Fruit fly (Drosophila melanogaster) whole organism, embryonic: ENCODE data around the gene beat-IIa.

Experiments
- Ada2b ChIP-seq: fragments of 200-800 bp; sonication (Bioruptor generic); IDR thresholded peaks from 2 replicates; pipeline ENCODE4 v1.3.6; 2022; ENCODE audit warnings: missing biosample characterization, missing genetic modification characterization
- CG11085 ChIP-seq: fragments of 200-800 bp; sonication (Bioruptor generic); IDR thresholded peaks from 2 replicates; pipeline ENCODE4 v1.3.6; 2022; ENCODE audit warnings: missing biosample characterization, missing genetic modification characterization
- CG11456 ChIP-seq: fragments of 200-800 bp; sonication (Bioruptor generic); IDR thresholded peaks from 3 replicates; pipeline ENCODE4 v1.3.6; 2022; ENCODE audit warnings: missing biosample characterization, missing genetic modification characterization
- CG13424 ChIP-seq: fragments of 200-800 bp; sonication (Bioruptor generic); optimal IDR thresholded peaks from 2 replicates; lab custom pipeline; 2019; ENCODE audit warnings: missing biosample characterization, mild to moderate bottlenecking, missing genetic modification characterization, moderate library complexity
- CG15011 ChIP-seq: fragments of 200-800 bp; sonication (Bioruptor generic); optimal IDR thresholded peaks from 3 replicates; lab custom pipeline; 2018; ENCODE audit warnings: missing biosample characterization, mild to moderate bottlenecking, missing genetic modification characterization
- CG15073 ChIP-seq: fragments of 200-800 bp; sonication (Bioruptor generic); optimal IDR thresholded peaks from 2 replicates; lab custom pipeline; 2016; ENCODE audit warnings: missing biosample characterization, missing genetic modification characterization
- CG17612 ChIP-seq: fragments of 200-800 bp; sonication (Bioruptor generic); IDR thresholded peaks from 2 replicates; pipeline ENCODE4 v1.3.6; 2022; ENCODE audit warnings: missing biosample characterization, missing genetic modification characterization
- CG1832 ChIP-seq: fragments of 200-800 bp; sonication (Bioruptor generic); optimal IDR thresholded peaks from 2 replicates; lab custom pipeline; 2017; ENCODE audit warnings: missing biosample characterization, mild to moderate bottlenecking, missing genetic modification characterization, inconsistent platforms
- CG18764 ChIP-seq: fragments of 200-800 bp; sonication (Bioruptor generic); optimal IDR thresholded peaks from 3 replicates; lab custom pipeline; 2016; ENCODE audit warnings: missing biosample characterization, missing genetic modification characterization
- CG31441 ChIP-seq: fragments of 200-800 bp; sonication (Bioruptor generic); IDR thresholded peaks from 2 replicates; pipeline ENCODE4 v1.3.6; 2022; ENCODE audit warnings: missing biosample characterization, missing genetic modification characterization
- CG32532 ChIP-seq: fragments of 200-800 bp; sonication (Bioruptor generic); IDR thresholded peaks from 2 replicates; pipeline ENCODE4 v1.3.6; 2022; ENCODE audit warnings: missing biosample characterization, missing genetic modification characterization
- CG32772 ChIP-seq: fragments of 200-800 bp; sonication (Bioruptor generic); IDR thresholded peaks from 2 replicates; pipeline ENCODE4 v1.3.6; 2022; ENCODE audit warnings: missing biosample characterization, missing genetic modification characterization
- CG3726 ChIP-seq: fragments of 200-800 bp; sonication (Bioruptor generic); IDR thresholded peaks from 3 replicates; pipeline ENCODE4, ENCODE4 v1.3.6; 2022; ENCODE audit warnings: missing biosample characterization, missing genetic modification characterization
- CG4707 ChIP-seq: fragments of 200-800 bp; sonication (Bioruptor generic); optimal IDR thresholded peaks from 2 replicates; lab custom pipeline; 2018; ENCODE audit warnings: missing biosample characterization, mild to moderate bottlenecking, missing genetic modification characterization, moderate library complexity
- CG6272 ChIP-seq: fragments of 200-800 bp; sonication (Bioruptor generic); IDR thresholded peaks from 2 replicates; pipeline ENCODE4 v1.3.6; 2022; ENCODE audit warnings: missing biosample characterization, missing genetic modification characterization
- CG6813 ChIP-seq: fragments of 200-800 bp; sonication (Bioruptor generic); optimal IDR thresholded peaks from 2 replicates; lab custom pipeline; 2017; ENCODE audit warnings: missing biosample characterization, missing genetic modification characterization, mild to moderate bottlenecking, moderate library complexity, missing genetic modification reagents
- CG7928 ChIP-seq: fragments of 200-800 bp; sonication (Bioruptor generic); optimal IDR thresholded peaks from 2 replicates; lab custom pipeline; 2017; ENCODE audit warnings: missing biosample characterization, mild to moderate bottlenecking, missing genetic modification characterization
- CG7987 ChIP-seq: fragments of 200-800 bp; sonication (Bioruptor generic); optimal IDR thresholded peaks from 2 replicates; lab custom pipeline; 2018; ENCODE audit warnings: missing biosample characterization, mild to moderate bottlenecking, missing genetic modification characterization, moderate library complexity
- CG9817 ChIP-seq: fragments of 200-800 bp; sonication (Bioruptor generic); optimal IDR thresholded peaks from 2 replicates; lab custom pipeline; 2018; ENCODE audit warnings: missing biosample characterization, mild to moderate bottlenecking, missing genetic modification characterization, moderate library complexity
- Drgx ChIP-seq: fragments of 200-800 bp; sonication (Bioruptor generic); IDR thresholded peaks from 2 replicates; pipeline ENCODE4 v1.3.6; 2022; ENCODE audit warnings: missing biosample characterization, missing genetic modification characterization
- Ets65A ChIP-seq: fragments of 200-800 bp; sonication (Bioruptor generic); peaks from one replicate; lab custom pipeline; 2016; ENCODE audit warnings: missing biosample characterization, missing genetic modification characterization
- Fer3 ChIP-seq: fragments of 200-800 bp; sonication (Bioruptor generic); optimal IDR thresholded peaks from 2 replicates; lab custom pipeline; 2018; ENCODE audit warnings: missing biosample characterization, mild to moderate bottlenecking, missing genetic modification characterization, moderate library complexity
- H2.0 ChIP-seq: fragments of 200-800 bp; sonication (Bioruptor generic); IDR thresholded peaks from 2 replicates; pipeline ENCODE4 v1.3.6; 2022; ENCODE audit warnings: missing biosample characterization, missing genetic modification characterization
- Hmx ChIP-seq: fragments of 200-800 bp; sonication (Bioruptor generic); optimal IDR thresholded peaks from 2 replicates; lab custom pipeline; 2016; ENCODE audit warnings: missing biosample characterization, missing genetic modification characterization
- Hsf ChIP-seq: fragments of 200-800 bp; sonication (Bioruptor generic); optimal IDR thresholded peaks from 3 replicates; lab custom pipeline; 2016; ENCODE audit warnings: missing biosample characterization, missing genetic modification characterization
- Jarid2 ChIP-seq: fragments of 200-800 bp; sonication (Bioruptor generic); optimal IDR thresholded peaks from 3 replicates; lab custom pipeline; 2017; ENCODE audit warnings: mild to moderate bottlenecking, missing biosample characterization, missing genetic modification reagents, missing genetic modification characterization
- MTF-1 ChIP-seq: fragments of 200-800 bp; sonication (Bioruptor generic); optimal IDR thresholded peaks from 2 replicates; lab custom pipeline; 2018; ENCODE audit warnings: missing biosample characterization, mild to moderate bottlenecking, missing genetic modification characterization, borderline replicate concordance
- Mrtf ChIP-seq: fragments of 200-800 bp; sonication (Bioruptor generic); IDR thresholded peaks from 3 replicates; pipeline ENCODE4 v1.3.6; 2022; ENCODE audit warnings: missing biosample characterization, missing genetic modification characterization
- Oli ChIP-seq: fragments of 200-800 bp; sonication (Bioruptor generic); optimal IDR thresholded peaks from 2 replicates; lab custom pipeline; 2018; ENCODE audit warnings: missing biosample characterization, mild to moderate bottlenecking, missing genetic modification characterization, moderate library complexity
- TFAM ChIP-seq: fragments of 200-800 bp; sonication (Bioruptor generic); optimal IDR thresholded peaks from 2 replicates; lab custom pipeline; 2017; ENCODE audit warnings: missing biosample characterization, missing genetic modification characterization, inconsistent platforms
- al ChIP-seq: fragments of 200-800 bp; sonication (Bioruptor generic); IDR thresholded peaks from 2 replicates; pipeline ENCODE4 v1.3.6; 2022; ENCODE audit warnings: missing biosample characterization, missing genetic modification characterization
- bab2 ChIP-seq: fragments of 200-800 bp; sonication (Bioruptor generic); optimal IDR thresholded peaks from 2 replicates; lab custom pipeline; 2016; ENCODE audit warnings: missing biosample characterization, missing genetic modification characterization
- bbx ChIP-seq: fragments of 200-800 bp; sonication (Bioruptor generic); IDR thresholded peaks from 2 replicates; pipeline ENCODE4 v1.3.6; 2022; ENCODE audit warnings: missing biosample characterization, missing genetic modification characterization; ENCODE audit not compliant: partially characterized antibody
- bcd ChIP-seq: fragments of 200-800 bp; sonication (Bioruptor generic); optimal IDR thresholded peaks from 2 replicates; lab custom pipeline; 2017; ENCODE audit warnings: missing biosample characterization, mild to moderate bottlenecking, missing genetic modification characterization
- cato ChIP-seq: fragments of 200-800 bp; sonication (Bioruptor generic); optimal IDR thresholded peaks from 2 replicates; lab custom pipeline; 2016; ENCODE audit warnings: missing biosample characterization, missing genetic modification characterization, borderline replicate concordance
- ci ChIP-seq: fragments of 200-800 bp; sonication (Bioruptor generic); IDR thresholded peaks from 3 replicates; pipeline ENCODE4 v1.3.6; 2022; ENCODE audit warnings: missing biosample characterization, missing genetic modification characterization
- dimm ChIP-seq: fragments of 200-800 bp; sonication (Bioruptor generic); IDR thresholded peaks from 2 replicates; pipeline ENCODE4 v1.3.6; 2022; ENCODE audit warnings: missing biosample characterization, missing genetic modification characterization
- fru ChIP-seq: fragments of >200 bp; optimal IDR thresholded peaks from 2 replicates; lab custom pipeline; 2017
- gce ChIP-seq: fragments of 200-800 bp; sonication (Bioruptor generic); IDR thresholded peaks from 3 replicates; pipeline ENCODE4 v1.3.6; 2022; ENCODE audit warnings: missing biosample characterization, missing genetic modification characterization
- lab ChIP-seq: fragments of 200-800 bp; sonication (Bioruptor generic); optimal IDR thresholded peaks from 3 replicates; lab custom pipeline; 2017; ENCODE audit warnings: missing biosample characterization, missing genetic modification characterization, mild to moderate bottlenecking, moderate library complexity, missing genetic modification reagents
- pho ChIP-seq: fragments of 200-800 bp; sonication (Bioruptor generic); optimal IDR thresholded peaks from 2 replicates; lab custom pipeline; 2016; ENCODE audit warnings: missing biosample characterization, missing genetic modification characterization
- pnt ChIP-seq: fragments of 200-800 bp; sonication (Bioruptor generic); optimal IDR thresholded peaks from 3 replicates; lab custom pipeline; 2016; ENCODE audit warnings: missing biosample characterization, missing genetic modification characterization
- seq ChIP-seq: fragments of 200-800 bp; sonication (Bioruptor generic); IDR thresholded peaks from 2 replicates; pipeline ENCODE4 v1.3.6; 2022; ENCODE audit warnings: missing biosample characterization, missing genetic modification characterization
- sim ChIP-seq: fragments of 200-800 bp; sonication (Bioruptor generic); IDR thresholded peaks from 2 replicates; pipeline ENCODE4 v1.3.6; 2022; ENCODE audit warnings: missing biosample characterization, missing genetic modification characterization
- sima ChIP-seq: fragments of 200-800 bp; sonication (Bioruptor generic); optimal IDR thresholded peaks from 2 replicates; lab custom pipeline; 2016; ENCODE audit warnings: missing biosample characterization, missing genetic modification characterization
- sisA ChIP-seq: fragments of 200-800 bp; sonication (Bioruptor generic); IDR thresholded peaks from 2 replicates; pipeline ENCODE4 v1.3.6; 2022; ENCODE audit warnings: missing biosample characterization, missing genetic modification characterization
- slou ChIP-seq: fragments of 200-800 bp; sonication (Bioruptor generic); optimal IDR thresholded peaks from 3 replicates; lab custom pipeline; 2016; ENCODE audit warnings: missing biosample characterization, missing genetic modification characterization
- tio ChIP-seq: fragments of 200-800 bp; sonication (Bioruptor generic); optimal IDR thresholded peaks from 2 replicates; lab custom pipeline; 2017; ENCODE audit warnings: missing biosample characterization, missing genetic modification characterization, inconsistent platforms
- ttk ChIP-seq: fragments of 200-800 bp; sonication (Bioruptor generic); IDR thresholded peaks from 2 replicates; pipeline ENCODE4 v2.1.2; 2022; ENCODE audit warnings: missing biosample characterization, missing genetic modification characterization
- unc-4 ChIP-seq: fragments of 200-800 bp; sonication (Bioruptor generic); IDR thresholded peaks from 2 replicates; pipeline ENCODE4 v1.3.6; 2022; ENCODE audit warnings: missing biosample characterization, missing genetic modification characterization; ENCODE audit not compliant: partially characterized antibody

beat-IIa gene

DNA sequence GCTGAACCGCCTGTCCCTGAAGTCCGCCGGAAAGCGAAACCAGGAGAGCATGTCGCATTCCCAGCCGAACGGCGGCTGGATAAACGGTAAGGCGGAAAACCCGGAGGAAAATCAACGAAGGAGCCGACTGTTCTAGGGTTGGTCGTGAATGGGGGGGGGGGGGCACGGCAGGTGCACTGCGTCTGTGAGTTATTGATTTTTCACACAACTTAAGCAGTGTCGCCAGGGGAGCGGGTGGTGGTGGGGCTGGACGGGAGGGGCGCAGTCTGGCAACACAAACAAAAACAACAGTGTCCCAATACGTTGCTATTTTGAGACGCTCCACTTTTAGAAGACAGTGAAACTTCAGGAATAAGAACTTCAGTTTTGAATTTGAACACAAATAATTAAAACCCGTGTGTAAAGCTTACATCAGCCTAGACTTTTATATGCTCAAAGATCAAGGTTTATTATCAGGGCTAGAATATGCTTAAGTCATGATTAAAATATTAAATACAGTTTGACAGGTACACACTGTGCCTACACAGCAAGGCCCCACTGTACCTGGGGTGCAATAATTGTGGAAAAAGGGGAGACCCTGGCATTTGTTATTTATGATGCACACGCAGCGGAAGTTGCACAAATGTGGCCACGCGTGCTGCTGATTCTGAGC lies 20.4 kb upstream of the beat-IIa start (continued):
- TF ChIP-seq dimm (GFP tag; lab: Robert Waterston, UW) (0 out of 2 replicates have a peak, but pooled peaks have one; percentile 24), slou (GFP tag; lab: Kevin White, UChicago) (no peak), H2.0 (GFP tag; lab: Robert Waterston, UW) (peak; percentile 80), CG9817 (peak; percentile 58), CG11085 (GFP tag; lab: Robert Waterston, UW) (peak; percentile 9; the same call in 1 of the 2 replicates), Fer3 (peak; percentile 65), pnt (GFP tag; lab: Kevin White, UChicago) (peak; percentile 32), CG6813 (peak; percentile 56), fru (lab: Kevin White, UChicago) (no peak), tio (GFP tag; lab: Kevin White, UChicago) (peak; percentile 1), MTF-1 (GFP tag; lab: Kevin White, UChicago) (peak; percentile 43), ci (peak; percentile 92), CG3726 (GFP tag; lab: Robert Waterston, UW) (no peak), sisA (GFP tag; lab: Robert Waterston, UW) (peak; percentile 77), CG4707 (peak; percentile 55), sima (GFP tag; lab: Kevin White, UChicago) (no peak), gce (GFP tag; lab: Robert Waterston, UW) (0 out of 3 replicates have a peak, but pooled peaks have one; percentile 70), seq (GFP tag; lab: Robert Waterston, UW) (peak; percentile 49; the same call in 1 of the 2 replicates), Hmx (GFP tag; lab: Kevin White, UChicago) (no peak), al (GFP tag; lab: Robert Waterston, UW) (no peak), bab2 (GFP tag; lab: Kevin White, UChicago) (peak; percentile 46), ttk (GFP tag; lab: Robert Waterston, UW) (peak; percentile 72), CG32772 (peak; percentile 69), Oli (tag; lab: Kevin White, UChicago) (peak; percentile 75), Ada2b (GFP tag; lab: Robert Waterston, UW) (peak; percentile 63), sim (GFP tag; lab: Robert Waterston, UW) (peak; percentile 62), CG31441 (GFP tag; lab: Robert Waterston, UW) (peak; percentile 65), Hsf (GFP tag; lab: Kevin White, UChicago) (peak; percentile 54), cato (GFP tag; lab: Kevin White, UChicago) (no peak), CG15011 (GFP tag; lab: Kevin White, UChicago) (no peak), lab (GFP tag; lab: Kevin White, UChicago) (peak; percentile 75), unc-4 (GFP tag; lab: Robert Waterston, UW) (no peak), bcd (GFP tag; lab: Kevin White, UChicago) (peak; percentile 65), TFAM (GFP tag; lab: Kevin White, UChicago) (no peak), Mrtf (GFP tag; lab: Robert Waterston, UW) (peak; percentile 72), CG6272 (GFP tag; lab: Robert Waterston, UW) (peak; percentile 40; the same call in 1 of the 2 replicates), bbx (GFP tag; lab: Robert Waterston, UW) (no peak), CG11456 (GFP tag; lab: Robert Waterston, UW) (0 out of 3 replicates have a peak, but pooled peaks have one; percentile 24), Drgx (GFP tag; lab: Robert Waterston, UW) (peak; percentile 87), CG13424 (peak; percentile 75), CG1832 (GFP tag; lab: Kevin White, UChicago) (no peak), CG15073 (GFP tag; lab: Kevin White, UChicago) (no peak), CG7987 (no peak), CG7928 (GFP tag; lab: Kevin White, UChicago) (no peak), CG18764 (GFP tag; lab: Kevin White, UChicago) (peak; percentile 39), CG17612 (0 out of 2 replicates have a peak, but pooled peaks have one; percentile 8), Jarid2 (GFP tag; lab: Kevin White, UChicago) (no peak), CG32532 (GFP tag; lab: Robert Waterston, UW) (peak; percentile 53), pho (GFP tag; lab: Kevin White, UChicago) (no peak), Ets65A (GFP tag; lab: Kevin White, UChicago) (peak; percentile 96)
